Worm (Caenorhabditis elegans): ENCODE data around the gene ced-3.

- TF ChIP-seq ceh-16 (tag; optimal IDR thresholded peaks at IDR 0.05) (no peak), ztf-11 (tag; optimal IDR thresholded peaks at IDR 0.05) (no peak)
Observed at ce11 chrIV:13205891-13206290, 2.0 kb upstream of the ced-3 start.

Data from whole organism, L2 larva.